Fruit fly (Drosophila melanogaster): ENCODE measurements around the gene CG15212.

dm6 chr3L:5180179-5180578 lies 48.8 kb downstream of the CG15212 start:
- TF ChIP-seq ovo (GFP tag; optimal IDR thresholded peaks at IDR 0.05) (no peak), CG5204 (GFP tag; optimal IDR thresholded peaks at IDR 0.05) (no peak), Hr96 (GFP tag; optimal IDR thresholded peaks at IDR 0.05) (no peak), bab1 (GFP tag; optimal IDR thresholded peaks at IDR 0.05) (no peak), CG7101 (tag; optimal IDR thresholded peaks at IDR 0.05) (no peak)
